Fruit fly (Drosophila melanogaster) whole organism, adult: ENCODE results near the gene CG31098.
A peak's percentile ranks its signal among the peaks of the same experiment; 100 is the strongest.

ENCODE experiments used
- CG11617 ChIP-seq: fragments of 200-800 bp; sonication (Bioruptor generic); optimal IDR thresholded peaks from 2 replicates; lab custom pipeline; 2017; ENCODE audit warnings: mild to moderate bottlenecking, missing biosample characterization, missing genetic modification reagents, missing genetic modification characterization
- CG12768 ChIP-seq: fragments of 200-800 bp; sonication (Bioruptor generic); optimal IDR thresholded peaks from 2 replicates; lab custom pipeline; 2017; ENCODE audit warnings: missing biosample characterization, missing genetic modification characterization, mild to moderate bottlenecking, moderate library complexity, missing genetic modification reagents
- CG14711 ChIP-seq: fragments of 200-800 bp; sonication (Bioruptor generic); optimal IDR thresholded peaks from 2 replicates; lab custom pipeline; 2018; ENCODE audit warnings: missing biosample characterization, mild to moderate bottlenecking, missing genetic modification characterization, moderate library complexity
- CG1620 ChIP-seq: fragments of 200-800 bp; sonication (Bioruptor generic); optimal IDR thresholded peaks from 2 replicates; lab custom pipeline; 2016; ENCODE audit warnings: missing biosample characterization, missing genetic modification characterization
- CG33017 ChIP-seq: fragments of 200-800 bp; sonication (Bioruptor generic); optimal IDR thresholded peaks from 2 replicates; lab custom pipeline; 2018; ENCODE audit warnings: missing biosample characterization, mild to moderate bottlenecking, missing genetic modification characterization, moderate library complexity
- CG5204 ChIP-seq: fragments of 200-800 bp; sonication (Bioruptor generic); optimal IDR thresholded peaks from 2 replicates; lab custom pipeline; 2016; ENCODE audit warnings: missing biosample characterization, missing genetic modification characterization
- CG7045 ChIP-seq: fragments of 200-800 bp; sonication (Bioruptor generic); optimal IDR thresholded peaks from 2 replicates; lab custom pipeline; 2017; ENCODE audit warnings: missing biosample characterization, mild to moderate bottlenecking, missing genetic modification characterization
- CG7101 ChIP-seq: fragments of 200-800 bp; sonication (Bioruptor generic); optimal IDR thresholded peaks from 2 replicates; lab custom pipeline; 2018; ENCODE audit warnings: missing biosample characterization, mild to moderate bottlenecking, missing genetic modification characterization, moderate library complexity
- Clk ChIP-seq: fragments of 200-800 bp; sonication (Bioruptor generic); optimal IDR thresholded peaks from 2 replicates; lab custom pipeline; 2017; ENCODE audit warnings: missing biosample characterization, missing genetic modification characterization
- Crg-1 ChIP-seq: fragments of 200-800 bp; sonication (Bioruptor generic); optimal IDR thresholded peaks from 2 replicates; lab custom pipeline; 2016; ENCODE audit warnings: missing biosample characterization, missing genetic modification characterization
- Hr96 ChIP-seq: fragments of 200-800 bp; sonication (Bioruptor generic); optimal IDR thresholded peaks from 2 replicates; lab custom pipeline; 2016; ENCODE audit warnings: missing biosample characterization, missing genetic modification characterization
- Mnt ChIP-seq: fragments of 200-800 bp; sonication (Bioruptor generic); optimal IDR thresholded peaks from 2 replicates; lab custom pipeline; 2016; ENCODE audit warnings: missing biosample characterization, mild to moderate bottlenecking, missing genetic modification characterization
- bab1 ChIP-seq: fragments of 200-800 bp; sonication (Bioruptor generic); optimal IDR thresholded peaks from 3 replicates; lab custom pipeline; 2019; ENCODE audit warnings: missing biosample characterization, mild to moderate bottlenecking, missing genetic modification characterization, moderate library complexity
- cic ChIP-seq: fragments of 200-800 bp; sonication (Bioruptor generic); optimal IDR thresholded peaks from 2 replicates; lab custom pipeline; 2017; ENCODE audit warnings: missing biosample characterization, mild to moderate bottlenecking, missing genetic modification characterization, moderate library complexity
- cnc ChIP-seq, 2 experiments: fragments of >200 bp; optimal IDR thresholded peaks; 2 replicates each; lab custom pipeline; 2017
- kay ChIP-seq: fragments of 200-800 bp; sonication (Bioruptor generic); peaks from one replicate; lab custom pipeline; 2016; ENCODE audit warnings: missing biosample characterization, missing genetic modification characterization, borderline replicate concordance
- ovo ChIP-seq: fragments of 200-800 bp; sonication (Bioruptor generic); optimal IDR thresholded peaks from 2 replicates; lab custom pipeline; 2016; ENCODE audit warnings: missing biosample characterization, missing genetic modification characterization
- pad ChIP-seq: fragments of 200-800 bp; sonication (Bioruptor generic); optimal IDR thresholded peaks from 3 replicates; lab custom pipeline; 2017; ENCODE audit warnings: missing biosample characterization, missing genetic modification characterization, mild to moderate bottlenecking, moderate library complexity, missing genetic modification reagents
- tj ChIP-seq: fragments of 200-800 bp; sonication (Bioruptor generic); optimal IDR thresholded peaks from 3 replicates; lab custom pipeline; 2017; ENCODE audit warnings: missing biosample characterization, mild to moderate bottlenecking, missing genetic modification characterization, moderate library complexity
- toe ChIP-seq: fragments of 200-800 bp; sonication (Bioruptor generic); optimal IDR thresholded peaks from 2 replicates; lab custom pipeline; 2016; ENCODE audit warnings: missing biosample characterization, missing genetic modification characterization

CG31098 gene

DNA sequence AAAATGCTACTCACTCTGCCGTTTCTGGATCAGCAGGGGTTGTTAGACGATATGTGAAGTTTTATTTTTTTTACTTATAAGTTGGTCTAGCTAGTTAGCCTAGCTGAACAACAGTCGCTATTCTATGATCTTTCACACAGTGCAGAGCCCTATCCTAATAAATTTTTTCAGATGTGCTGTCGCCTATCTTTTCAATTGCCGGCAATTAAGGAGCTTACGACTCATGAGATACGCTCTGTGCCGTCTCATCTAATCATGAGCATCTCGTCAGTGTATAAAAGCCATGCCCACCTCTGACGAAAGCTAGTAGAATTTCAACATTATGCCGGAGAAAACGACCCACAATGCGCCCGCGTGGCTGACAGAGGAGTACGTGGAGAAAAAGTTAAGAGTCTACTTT lies 22.9 kb downstream of the CG31098 start, which contains the start of the genes CG11889 and CG11891:
Gene CG11889 (plus strand): TSS at position 301 of the 400 bp plus-strand sequence.
Gene CG11891 (plus strand): TSS at position 301 of the 400 bp plus-strand sequence.
- TF ChIP-seq CG7045 (GFP tag; lab: Kevin White, UChicago) (no peak), CG14711 (no peak), ovo (no peak), cnc (optimal IDR thresholded peaks at IDR 0.05; lab: Kevin White, UChicago) (no peak), CG33017 (tag; lab: Kevin White, UChicago) (no peak), Clk (GFP tag; lab: Kevin White, UChicago) (no peak), pad (GFP tag; lab: Kevin White, UChicago) (no peak), kay (GFP tag; lab: Kevin White, UChicago) (no peak), Hr96 (GFP tag; lab: Kevin White, UChicago) (no peak), Mnt (no peak), tj (GFP tag; lab: Kevin White, UChicago) (no peak), toe (GFP tag; lab: Kevin White, UChicago) (no peak), cic (no peak), bab1 (GFP tag; lab: Kevin White, UChicago) (no peak), CG5204 (GFP tag; lab: Kevin White, UChicago) (no peak), CG7101 (tag; lab: Kevin White, UChicago) (no peak), Crg-1 (no peak), CG1620 (GFP tag; lab: Kevin White, UChicago) (no peak), CG11617 (GFP tag; lab: Kevin White, UChicago) (no peak), CG12768 (GFP tag; lab: Kevin White, UChicago) (no peak)

DNA sequence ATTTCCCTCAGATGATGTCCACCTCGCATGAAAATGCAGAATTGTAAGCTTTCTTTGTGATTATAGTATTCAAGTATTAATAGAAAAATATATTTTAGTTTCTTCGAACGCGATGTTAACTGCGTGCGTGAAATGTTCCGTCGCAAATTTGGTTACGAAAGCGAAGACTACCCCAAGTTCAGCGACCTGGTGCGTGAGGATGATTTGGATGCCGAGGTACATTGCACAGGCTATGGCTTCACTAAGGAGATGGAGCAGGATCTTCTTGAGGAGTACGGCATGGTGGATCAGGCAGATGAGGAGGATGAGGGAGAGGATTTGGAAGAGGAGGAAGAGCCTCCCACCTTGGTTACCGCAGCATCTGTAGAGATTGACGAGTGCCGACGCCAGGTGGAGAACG lies 26.0 kb downstream of the CG31098 start:
- no peak for TF ChIP-seq CG11617 (GFP tag; lab: Kevin White, UChicago)
- TF ChIP-seq Hr96 (GFP tag; lab: Kevin White, UChicago) = no peak
- no peak for TF ChIP-seq kay (GFP tag; lab: Kevin White, UChicago)
- TF ChIP-seq CG7045 (GFP tag; lab: Kevin White, UChicago) = no peak
- TF ChIP-seq CG5204 (GFP tag; lab: Kevin White, UChicago) = no peak
- TF ChIP-seq toe (GFP tag; lab: Kevin White, UChicago) = no peak
- no peak for TF ChIP-seq CG1620 (GFP tag; lab: Kevin White, UChicago)
- TF ChIP-seq pad (GFP tag; lab: Kevin White, UChicago) = no peak
- no peak for TF ChIP-seq cnc (optimal IDR thresholded peaks at IDR 0.05; lab: Kevin White, UChicago)

DNA sequence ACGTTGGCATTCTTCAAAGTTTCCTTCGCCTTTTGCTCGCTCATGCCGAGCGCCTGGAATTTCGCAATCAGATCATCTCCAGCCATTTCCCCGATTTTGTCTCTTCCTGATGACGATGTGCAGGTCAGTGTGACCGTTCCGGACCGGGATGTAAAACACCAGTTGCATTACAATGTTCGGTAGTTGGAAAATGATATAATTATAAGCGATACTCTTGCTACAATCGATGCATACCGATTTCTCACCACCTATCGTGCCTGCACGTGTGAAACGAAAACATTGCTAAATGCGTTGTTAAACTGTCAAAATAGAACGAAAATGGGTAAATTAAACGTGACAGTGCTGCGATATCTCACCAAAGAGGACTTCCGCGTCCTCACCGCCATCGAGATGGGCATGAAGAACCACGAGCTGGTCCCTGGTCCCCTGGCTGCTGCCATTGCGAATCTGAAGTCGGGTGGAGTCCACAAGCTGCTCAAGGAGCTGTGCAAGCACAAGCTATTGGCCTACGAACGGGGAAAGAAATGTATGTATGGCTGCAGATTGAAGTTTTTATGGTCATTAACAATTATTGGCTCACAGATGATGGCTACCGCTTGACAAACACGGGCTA lies 27.1 kb downstream of the CG31098 start, which contains the start of the genes GlnRS and RIOK2:
Gene GlnRS (minus strand): TSS at position 133 of the 613 bp plus-strand sequence.
Gene RIOK2 (plus strand): TSS at position 256 of the 613 bp plus-strand sequence.
- TF ChIP-seq CG11617 (GFP tag; lab: Kevin White, UChicago) = peak; percentile 18
- TF ChIP-seq Hr96 (GFP tag; lab: Kevin White, UChicago) = no peak
- TF ChIP-seq CG5204 (GFP tag; lab: Kevin White, UChicago) = no peak
- TF ChIP-seq pad (GFP tag; lab: Kevin White, UChicago) = peak; percentile 26
- peak; percentile 100 for TF ChIP-seq Mnt
- TF ChIP-seq bab1 (GFP tag; lab: Kevin White, UChicago) = peak; percentile 73
- no peak for TF ChIP-seq toe (GFP tag; lab: Kevin White, UChicago)
- TF ChIP-seq Clk (GFP tag; lab: Kevin White, UChicago) = peak; percentile 3
- peak; percentile 39 for TF ChIP-seq CG7101 (tag; lab: Kevin White, UChicago)
- peak; percentile 30 for TF ChIP-seq cic
- no peak for TF ChIP-seq kay (GFP tag; lab: Kevin White, UChicago)
- no peak for TF ChIP-seq cnc (optimal IDR thresholded peaks at IDR 0.05; lab: Kevin White, UChicago)
- TF ChIP-seq CG33017 (tag; lab: Kevin White, UChicago) = no peak
- peak; percentile 4 for TF ChIP-seq CG14711
- TF ChIP-seq CG1620 (GFP tag; lab: Kevin White, UChicago) = no peak
- TF ChIP-seq CG7045 (GFP tag; lab: Kevin White, UChicago) = no peak
- TF ChIP-seq CG12768 (GFP tag; lab: Kevin White, UChicago) = no peak
- no peak for TF ChIP-seq ovo
- peak; percentile 21 for TF ChIP-seq tj (GFP tag; lab: Kevin White, UChicago)
- TF ChIP-seq Crg-1 = peak; percentile 4

DNA sequence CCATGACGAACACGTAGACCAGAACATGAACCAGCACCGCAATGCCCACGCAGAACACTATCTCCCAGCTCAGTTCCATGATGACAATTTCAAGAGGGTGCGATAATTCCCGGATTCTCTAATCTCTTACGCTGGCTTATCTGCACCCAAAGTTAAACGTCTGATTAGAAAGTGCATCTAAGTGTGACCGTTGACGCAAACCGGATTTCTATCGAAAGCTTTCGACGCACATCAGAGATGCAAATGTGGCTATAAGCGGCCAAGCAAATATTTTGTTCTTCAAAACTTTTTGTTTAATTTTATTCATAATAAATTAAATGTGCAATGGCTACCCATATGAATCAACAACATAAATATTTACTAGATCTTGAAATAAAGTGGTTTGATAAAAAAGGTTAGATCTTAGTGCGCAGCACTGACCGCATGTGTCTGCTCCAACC lies 30.4 kb downstream of the CG31098 start, which contains the start of the genes Kdsr and CG11858:
Gene Kdsr (minus strand): TSS at position 177 of the 440 bp plus-strand sequence.
Gene CG11858 (plus strand): TSS at position 420 of the 440 bp plus-strand sequence.
- no peak for TF ChIP-seq CG5204 (GFP tag; lab: Kevin White, UChicago)
- no peak for TF ChIP-seq toe (GFP tag; lab: Kevin White, UChicago)
- peak; percentile 39 for TF ChIP-seq tj (GFP tag; lab: Kevin White, UChicago)
- peak; percentile 81 for TF ChIP-seq CG7101 (tag; lab: Kevin White, UChicago)
- TF ChIP-seq Crg-1 = peak; percentile 27
- TF ChIP-seq CG11617 (GFP tag; lab: Kevin White, UChicago) = peak; percentile 64
- peak; percentile 24 for TF ChIP-seq ovo
- no peak for TF ChIP-seq kay (GFP tag; lab: Kevin White, UChicago)
- TF ChIP-seq CG33017 (tag; lab: Kevin White, UChicago) = peak; percentile 48
- TF ChIP-seq CG7045 (GFP tag; lab: Kevin White, UChicago) = peak; percentile 42
- peak; percentile 58 for TF ChIP-seq CG1620 (GFP tag; lab: Kevin White, UChicago)
- TF ChIP-seq Mnt = peak; percentile 83
- TF ChIP-seq CG12768 (GFP tag; lab: Kevin White, UChicago) = peak; percentile 66
- peak; percentile 40 for TF ChIP-seq Clk (GFP tag; lab: Kevin White, UChicago)
- no peak for TF ChIP-seq Hr96 (GFP tag; lab: Kevin White, UChicago)
- TF ChIP-seq cic = peak; percentile 75
- TF ChIP-seq CG14711 = peak; percentile 74
- TF ChIP-seq cnc (optimal IDR thresholded peaks at IDR 0.05; lab: Kevin White, UChicago) = no peak
- peak; percentile 84 for TF ChIP-seq bab1 (GFP tag; lab: Kevin White, UChicago)
- TF ChIP-seq pad (GFP tag; lab: Kevin White, UChicago) = peak; percentile 44

DNA sequence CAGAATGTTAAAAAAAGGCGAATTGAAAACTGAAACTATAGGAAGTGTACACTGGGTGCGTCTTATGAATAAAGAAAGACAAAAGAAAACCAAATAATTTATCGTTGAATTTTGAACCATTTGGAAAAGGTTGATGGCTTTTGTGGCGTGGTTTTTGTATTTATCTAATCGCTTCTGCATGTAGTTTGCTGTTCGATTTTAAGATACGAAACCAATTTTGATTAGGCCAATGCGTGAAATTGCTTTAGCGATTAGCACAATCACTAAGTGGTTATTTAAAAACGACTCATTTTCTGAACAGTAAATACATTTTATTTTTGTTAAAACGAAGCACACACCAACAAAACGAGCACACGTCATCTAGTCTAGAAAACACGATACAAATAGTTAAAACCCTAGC lies 32.1 kb downstream of the CG31098 start:
- TF ChIP-seq Crg-1 (no peak), cic (peak; percentile 16)
